Worm (Caenorhabditis elegans) whole organism, early embryonic: ENCODE data around the gene ifc-1.

Experiments
- B0310.2 ChIP-seq: sonication (generic microtip); optimal IDR thresholded peaks from 2 replicates; lab custom pipeline; 2016; ENCODE audit warnings: mild to moderate bottlenecking, missing genetic modification characterization, missing compliant biosample characterization
- F13C5.2 ChIP-seq: sonication (generic microtip); optimal IDR thresholded peaks from 2 replicates; lab custom pipeline; 2017; ENCODE audit warnings: mild to moderate bottlenecking, missing genetic modification characterization, inconsistent platforms, missing compliant biosample characterization
- aly-1 ChIP-seq: sonication (generic microtip); optimal IDR thresholded peaks from 2 replicates; lab custom pipeline; 2016; ENCODE audit warnings: missing genetic modification characterization, missing compliant biosample characterization
- ama-1 ChIP-seq: fragments of 150-350 bp; optimal IDR thresholded peaks from 2 replicates; lab custom pipeline; 2014
- ceh-13 ChIP-seq: fragments of 200-800 bp; sonication (Bioruptor generic); optimal IDR thresholded peaks from 2 replicates; lab custom pipeline; 2018; ENCODE audit warnings: mild to moderate bottlenecking, missing genetic modification characterization, missing compliant biosample characterization
- ceh-36 ChIP-seq: sonication (generic microtip); optimal IDR thresholded peaks from 2 replicates; lab custom pipeline; 2016; ENCODE audit warnings: missing genetic modification characterization, inconsistent platforms, missing compliant biosample characterization
- ets-7 ChIP-seq: sonication (generic microtip); optimal IDR thresholded peaks from 2 replicates; lab custom pipeline; 2016; ENCODE audit warnings: missing genotype, missing genetic modification characterization, missing compliant biosample characterization
- flt-1 ChIP-seq: fragments of 200-800 bp; sonication (Bioruptor generic); IDR thresholded peaks from 2 replicates; pipeline ENCODE4 v1.3.6; 2022; ENCODE audit warnings: missing genetic modification characterization, missing compliant biosample characterization
- hmbx-1 ChIP-seq: sonication (generic microtip); optimal IDR thresholded peaks from 2 replicates; lab custom pipeline; 2016; ENCODE audit warnings: mild to moderate bottlenecking, missing genetic modification characterization, missing compliant biosample characterization
- hmg-4 ChIP-seq: fragments of 200-800 bp; sonication (Bioruptor generic); optimal IDR thresholded peaks from 2 replicates; lab custom pipeline; 2018; ENCODE audit warnings: mild to moderate bottlenecking, missing genetic modification characterization, missing compliant biosample characterization
- hnd-1 ChIP-seq: sonication (generic microtip); optimal IDR thresholded peaks from 2 replicates; lab custom pipeline; 2016; ENCODE audit warnings: missing genetic modification characterization, missing compliant biosample characterization
- pes-1 ChIP-seq: fragments of 200-800 bp; sonication (Bioruptor generic); IDR thresholded peaks from 2 replicates; pipeline ENCODE4 v1.3.6; 2022; ENCODE audit warnings: missing genetic modification reagents, missing genetic modification characterization, missing compliant biosample characterization
- scrt-1 ChIP-seq: fragments of 200-800 bp; sonication (Bioruptor generic); IDR thresholded peaks from 2 replicates; pipeline ENCODE4 v1.3.6; 2022; ENCODE audit warnings: missing genetic modification characterization, missing compliant biosample characterization
- sea-1 ChIP-seq: fragments of 200-800 bp; sonication (Bioruptor generic); conservative IDR thresholded peaks from 2 replicates; pipeline ENCODE4 v1.3.6; 2022; ENCODE audit warnings: missing genetic modification characterization, missing compliant biosample characterization
- tbx-11 ChIP-seq: fragments of 200-800 bp; sonication (Bioruptor generic); IDR thresholded peaks from 2 replicates; pipeline ENCODE4 v1.3.6; 2022; ENCODE audit warnings: missing genetic modification characterization, missing compliant biosample characterization
- tbx-37 ChIP-seq: fragments of 200-800 bp; sonication (Bioruptor generic); conservative IDR thresholded peaks from 2 replicates; pipeline ENCODE4 v1.3.6; 2022; ENCODE audit warnings: missing genetic modification reagents, missing genetic modification characterization, missing compliant biosample characterization
- tra-4 ChIP-seq: sonication (generic microtip); optimal IDR thresholded peaks from 2 replicates; lab custom pipeline; 2017; ENCODE audit warnings: missing genetic modification characterization, missing compliant biosample characterization

The ifc-1 gene

ce11 chrV:2880356-2880755, 837 bp upstream of the ifc-1 start:
- no peak for TF ChIP-seq ceh-13 (GFP tag; lab: Kevin White, UChicago)
- no peak for TF ChIP-seq B0310.2 (tag; lab: Kevin White, UChicago)
- no peak for TF ChIP-seq ama-1 (lab: Kevin White, UChicago)
- TF ChIP-seq F13C5.2: no peak
- no peak for TF ChIP-seq sea-1 (GFP tag; lab: Robert Waterston, UW)
- TF ChIP-seq hmbx-1 (tag; lab: Kevin White, UChicago): no peak

DNA sequence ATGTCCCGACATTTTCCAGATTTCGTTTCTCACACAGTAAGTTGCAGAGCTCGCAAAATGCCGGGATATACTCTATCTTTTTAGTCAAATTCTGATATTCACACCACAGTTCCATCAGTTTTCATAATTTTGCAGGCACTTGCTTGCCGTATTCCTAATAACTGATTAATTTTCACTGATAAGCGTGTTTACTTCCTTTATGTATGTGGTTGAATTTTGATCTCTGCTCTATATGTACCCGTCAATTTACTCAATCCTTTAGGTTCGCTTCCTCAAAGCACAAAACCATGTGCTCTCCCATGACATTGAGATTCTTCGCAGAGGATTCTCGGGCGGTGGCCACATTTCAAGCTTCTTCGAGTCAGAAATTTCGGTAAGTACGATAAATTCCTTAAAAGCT, 372 bp downstream of the ifc-1 start:
- TF ChIP-seq hmg-4 (GFP tag; lab: Kevin White, UChicago) (no peak), B0310.2 (tag; lab: Kevin White, UChicago) (no peak), ama-1 (lab: Kevin White, UChicago) (no peak), scrt-1 (no peak)

DNA sequence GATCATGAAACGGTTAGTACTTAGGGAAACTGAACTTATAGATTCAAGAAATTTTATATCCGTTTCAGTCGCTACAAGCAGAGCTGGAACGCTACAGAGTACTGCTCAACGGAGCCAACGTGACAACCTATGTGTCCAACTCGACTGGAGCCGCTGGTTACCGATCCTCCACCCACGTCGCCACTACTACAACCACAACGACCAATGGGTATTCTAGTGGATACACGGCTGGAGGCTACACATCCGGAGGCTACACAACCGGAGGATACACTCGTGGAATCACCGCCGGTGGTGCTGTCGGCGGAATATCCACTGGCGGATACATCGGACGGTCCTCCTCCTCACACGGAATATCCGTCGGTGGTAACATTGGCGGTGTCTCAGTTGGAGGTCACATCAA, 1.9 kb downstream of the ifc-1 start:
- TF ChIP-seq ceh-13 (GFP tag; lab: Kevin White, UChicago) (no peak), hnd-1 (tag; lab: Kevin White, UChicago) (no peak), scrt-1 (no peak), tra-4 (no peak), hmbx-1 (tag; lab: Kevin White, UChicago) (no peak), F13C5.2 (no peak), B0310.2 (tag; lab: Kevin White, UChicago) (no peak), flt-1 (GFP tag; lab: Robert Waterston, UW) (no peak), tbx-37 (no peak), aly-1 (no peak), ceh-36 (tag; lab: Kevin White, UChicago) (no peak), sea-1 (GFP tag; lab: Robert Waterston, UW) (no peak)

DNA sequence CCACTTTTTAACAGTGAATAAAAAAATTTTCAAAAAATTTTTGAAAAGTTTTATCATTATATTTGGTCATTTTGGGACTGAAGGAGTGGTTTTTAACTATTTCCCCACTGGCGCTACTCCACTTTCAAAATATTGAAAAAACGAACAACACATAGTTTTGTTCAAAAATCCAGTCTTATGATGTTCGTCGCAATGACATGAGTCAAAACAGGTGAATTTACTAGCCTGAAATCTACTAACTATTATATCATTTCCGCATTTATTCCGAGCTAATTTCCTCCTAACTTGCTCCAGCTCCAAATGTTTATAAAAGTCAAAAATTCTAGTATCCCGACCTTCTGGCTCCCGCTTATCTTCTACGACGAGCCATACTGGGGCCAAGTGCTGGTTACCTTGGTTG, 3.2 kb downstream of the ifc-1 start, which contains the start of gene sre-24:
Gene sre-24, plus strand, starts transcription at position 301 of the 400 bp plus-strand sequence.
- TF ChIP-seq ets-7 (tag; lab: Kevin White, UChicago): no peak
- no peak for TF ChIP-seq aly-1
- no peak for TF ChIP-seq B0310.2 (tag; lab: Kevin White, UChicago)
- no peak for TF ChIP-seq F13C5.2
- no peak for TF ChIP-seq tra-4

- TF ChIP-seq hmbx-1 (tag; lab: Kevin White, UChicago): no peak
- no peak for TF ChIP-seq scrt-1
- no peak for TF ChIP-seq tra-4
- no peak for TF ChIP-seq F13C5.2
- TF ChIP-seq ceh-13 (GFP tag; lab: Kevin White, UChicago): no peak
- TF ChIP-seq ama-1 (lab: Kevin White, UChicago): no peak
- TF ChIP-seq pes-1 (GFP tag; lab: Robert Waterston, UW): no peak
- TF ChIP-seq hnd-1 (tag; lab: Kevin White, UChicago): no peak
- TF ChIP-seq tbx-11 (GFP tag; lab: Robert Waterston, UW): no peak
- TF ChIP-seq hmg-4 (GFP tag; lab: Kevin White, UChicago): no peak
- TF ChIP-seq tbx-37: no peak
- TF ChIP-seq flt-1 (GFP tag; lab: Robert Waterston, UW): no peak
- TF ChIP-seq aly-1: no peak
- TF ChIP-seq ets-7 (tag; lab: Kevin White, UChicago): no peak
- TF ChIP-seq sea-1 (GFP tag; lab: Robert Waterston, UW): no peak
- TF ChIP-seq ceh-36 (tag; lab: Kevin White, UChicago): no peak
- TF ChIP-seq B0310.2 (tag; lab: Kevin White, UChicago): no peak
Measured at ce11 chrV:2888265-2888664, 7.1 kb downstream of the ifc-1 start.

DNA sequence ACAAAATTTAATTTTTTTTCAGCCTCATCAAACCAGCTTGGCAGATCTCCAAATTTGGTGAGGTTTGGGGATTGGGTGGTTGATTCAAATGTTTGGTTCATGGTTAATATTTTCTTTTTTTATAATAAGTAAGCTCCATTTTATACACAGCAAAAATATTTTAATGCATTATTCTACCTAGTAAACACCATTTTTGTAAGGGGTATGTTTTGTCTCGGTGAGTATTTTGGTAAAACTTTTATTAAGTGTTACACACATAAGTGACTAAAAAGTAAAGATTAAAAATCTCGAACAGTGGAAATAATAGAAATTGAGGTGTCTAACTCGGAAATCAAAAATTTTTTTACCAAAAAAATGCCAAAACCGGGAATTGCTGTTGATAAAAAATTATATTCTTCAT, 7.5 kb downstream of the ifc-1 start, which contains the start of gene srw-4:
Gene srw-4, minus strand, starts transcription at position 101 of the 400 bp plus-strand sequence.
- no peak for TF ChIP-seq hmg-4 (GFP tag; lab: Kevin White, UChicago)
- no peak for TF ChIP-seq tra-4
- TF ChIP-seq pes-1 (GFP tag; lab: Robert Waterston, UW): no peak
- no peak for TF ChIP-seq tbx-11 (GFP tag; lab: Robert Waterston, UW)
- TF ChIP-seq ceh-36 (tag; lab: Kevin White, UChicago): no peak
- TF ChIP-seq B0310.2 (tag; lab: Kevin White, UChicago): no peak
- no peak for TF ChIP-seq sea-1 (GFP tag; lab: Robert Waterston, UW)
- no peak for TF ChIP-seq flt-1 (GFP tag; lab: Robert Waterston, UW)
- no peak for TF ChIP-seq hnd-1 (tag; lab: Kevin White, UChicago)
- TF ChIP-seq hmbx-1 (tag; lab: Kevin White, UChicago): no peak
- no peak for TF ChIP-seq ceh-13 (GFP tag; lab: Kevin White, UChicago)
- TF ChIP-seq F13C5.2: no peak
- TF ChIP-seq ets-7 (tag; lab: Kevin White, UChicago): no peak

- TF ChIP-seq sea-1 (GFP tag; lab: Robert Waterston, UW) (no peak), hnd-1 (tag; lab: Kevin White, UChicago) (no peak), hmg-4 (GFP tag; lab: Kevin White, UChicago) (no peak), ceh-36 (tag; lab: Kevin White, UChicago) (no peak), aly-1 (no peak), ets-7 (tag; lab: Kevin White, UChicago) (no peak), tbx-11 (GFP tag; lab: Robert Waterston, UW) (no peak), F13C5.2 (no peak), flt-1 (GFP tag; lab: Robert Waterston, UW) (no peak), tra-4 (no peak), scrt-1 (no peak), ceh-13 (GFP tag; lab: Kevin White, UChicago) (no peak)
Measured at ce11 chrV:2891927-2892326, 10.7 kb downstream of the ifc-1 start, which contains the start of gene F37B4.15. Gene F37B4.15 (plus strand): TSS chrV:2892227.

DNA sequence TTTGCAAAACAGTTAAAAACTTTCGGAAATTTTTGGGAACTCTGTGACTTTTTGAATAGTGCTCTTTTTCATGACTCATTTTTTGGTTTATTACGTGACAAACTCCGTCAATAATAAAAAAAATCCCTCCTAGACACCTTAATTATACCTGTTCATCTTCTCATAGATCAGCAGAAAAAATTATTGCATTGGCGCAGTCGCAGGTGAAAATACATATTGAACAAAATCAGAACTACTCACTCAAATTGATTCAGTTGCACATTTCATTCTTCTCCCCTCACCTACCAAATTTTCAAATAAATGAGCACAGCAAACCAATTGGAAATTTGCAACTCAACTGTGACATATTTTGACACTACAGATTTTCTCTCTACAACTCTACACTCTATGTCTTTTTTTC, 11.8 kb downstream of the ifc-1 start, which contains the start of gene srh-127:
Gene srh-127, plus strand, starts transcription at position 301 of the 400 bp plus-strand sequence.
- TF ChIP-seq B0310.2 (tag; lab: Kevin White, UChicago): no peak
